Worm (Caenorhabditis elegans) whole organism, L4 larva: ENCODE data around the gene Y47D7A.17.

Source experiments
- F10B5.3 ChIP-seq: sonication (generic microtip); optimal IDR thresholded peaks from 2 replicates; lab custom pipeline; 2016; ENCODE audit warnings: mild to moderate bottlenecking, missing genetic modification characterization, missing compliant biosample characterization
- F44E2.7 ChIP-seq: fragments of 200-800 bp; sonication (Bioruptor generic); IDR thresholded peaks from 2 replicates; pipeline ENCODE4 v2.1.2; 2022; ENCODE audit warnings: missing genetic modification characterization, missing compliant biosample characterization
- Y105C5A.15 ChIP-seq: fragments of 200-800 bp; sonication (Bioruptor generic); IDR thresholded peaks from 2 replicates; pipeline ENCODE4 v1.3.6; 2022; ENCODE audit warnings: missing genetic modification characterization, missing compliant biosample characterization
- Y48G9A.11 ChIP-seq: fragments of 200-800 bp; sonication (Bioruptor generic); IDR thresholded peaks from 2 replicates; pipeline ENCODE4 v1.3.6; 2022; ENCODE audit warnings: missing genetic modification reagents, missing genetic modification characterization, missing compliant biosample characterization
- Y5F2A.4 ChIP-seq: fragments of 200-800 bp; sonication (Bioruptor generic); optimal IDR thresholded peaks from 2 replicates; lab custom pipeline; 2018; ENCODE audit warnings: mild to moderate bottlenecking, missing genetic modification characterization, missing compliant biosample characterization
- ZK337.2 ChIP-seq: fragments of 200-800 bp; sonication (Bioruptor generic); IDR thresholded peaks from 2 replicates; pipeline ENCODE4 v1.3.6; 2022; ENCODE audit warnings: missing genetic modification reagents, missing genetic modification characterization, missing compliant biosample characterization
- ZK546.5 ChIP-seq, 2 experiments: sonication (generic microtip); optimal IDR thresholded peaks; 2 replicates each; lab custom pipeline; 2017; ENCODE audit warnings: missing biosample characterization in 2 of 2, missing genetic modification characterization in 2 of 2
- aly-2 ChIP-seq: sonication (generic microtip); optimal IDR thresholded peaks from 2 replicates; lab custom pipeline; 2018; ENCODE audit warnings: missing biosample characterization, missing genetic modification characterization
- ceh-28 ChIP-seq: fragments of 150-350 bp; optimal IDR thresholded peaks from 2 replicates; lab custom pipeline; 2014; ENCODE audit warnings: missing biosample characterization, missing genetic modification reagents, missing genetic modification characterization
- ceh-44 ChIP-seq: fragments of 200-800 bp; sonication (Bioruptor generic); IDR thresholded peaks from 2 replicates; pipeline ENCODE4 v1.3.6; 2022; ENCODE audit warnings: missing genetic modification reagents, missing genetic modification characterization, missing compliant biosample characterization
- ceh-82 ChIP-seq: sonication (generic microtip); optimal IDR thresholded peaks from 2 replicates; lab custom pipeline; 2017; ENCODE audit warnings: missing biosample characterization, missing genetic modification characterization
- cey-2 ChIP-seq: sonication (generic microtip); optimal IDR thresholded peaks from 3 replicates; lab custom pipeline; 2017; ENCODE audit warnings: missing genetic modification characterization, mild to moderate bottlenecking, missing compliant biosample characterization, antibody characterized with exemption, borderline replicate concordance; ENCODE audit not compliant: insufficient read depth
- daf-16 ChIP-seq, 3 experiments: sonication (generic microtip); optimal IDR thresholded peaks; 2 replicates each; lab custom pipeline; 2016 to 2017; ENCODE audit warnings: missing genetic modification characterization in 3 of 3, missing genetic modification reagents in 3 of 3, mild to moderate bottlenecking in 2 of 3, missing compliant biosample characterization in 2 of 3, missing biosample characterization in 1 of 3, moderate library complexity in 1 of 3
- daf-8 ChIP-seq: fragments of 200-800 bp; sonication (Bioruptor generic); IDR thresholded peaks from 2 replicates; pipeline ENCODE4 v1.3.6; 2022; ENCODE audit warnings: missing genetic modification characterization, missing compliant biosample characterization
- dpl-1 ChIP-seq: fragments of 150-350 bp; optimal IDR thresholded peaks from 2 replicates; lab custom pipeline; 2014; ENCODE audit warnings: missing biosample characterization, missing genetic modification reagents, missing genetic modification characterization
- egl-43 ChIP-seq: fragments of 200-800 bp; sonication (Bioruptor generic); IDR thresholded peaks from 2 replicates; pipeline ENCODE4 v1.3.6; 2022; ENCODE audit warnings: missing genetic modification reagents, missing genetic modification characterization, missing compliant biosample characterization
- fkh-10 ChIP-seq: fragments of 150-350 bp; optimal IDR thresholded peaks from 2 replicates; lab custom pipeline; 2014; ENCODE audit warnings: missing biosample characterization, missing genetic modification reagents, missing genetic modification characterization
- fos-1 ChIP-seq: fragments of 150-350 bp; optimal IDR thresholded peaks from 2 replicates; lab custom pipeline; 2014; ENCODE audit warnings: missing biosample characterization, missing genetic modification characterization
- hif-1 ChIP-seq, 2 experiments: sonication (generic microtip); optimal IDR thresholded peaks; 2 replicates each; lab custom pipeline; 2016 to 2017; ENCODE audit warnings: missing compliant biosample characterization in 2 of 2, missing genetic modification characterization in 2 of 2, missing genetic modification reagents in 2 of 2, missing genotype in 2 of 2, mild to moderate bottlenecking in 1 of 2
- hlh-11 ChIP-seq: fragments of 200-800 bp; sonication (Bioruptor generic); optimal IDR thresholded peaks from 2 replicates; lab custom pipeline; 2018; ENCODE audit warnings: mild to moderate bottlenecking, missing genetic modification characterization, missing compliant biosample characterization
- hlh-30 ChIP-seq: sonication (generic microtip); optimal IDR thresholded peaks from 2 replicates; lab custom pipeline; 2017; ENCODE audit warnings: antibody characterized with exemption, mild to moderate bottlenecking, missing genetic modification characterization, missing compliant biosample characterization; ENCODE audit not compliant: insufficient read depth
- lir-3 ChIP-seq: sonication (generic microtip); optimal IDR thresholded peaks from 2 replicates; lab custom pipeline; 2016; ENCODE audit warnings: mild to moderate bottlenecking, missing genetic modification characterization, missing compliant biosample characterization
- madf-5 ChIP-seq, 2 experiments: fragments of 200-800 bp; sonication (Bioruptor generic); IDR thresholded peaks; 2 replicates each; pipeline ENCODE4 v1.3.6; 2022; ENCODE audit warnings: missing compliant biosample characterization in 2 of 2, missing genetic modification characterization in 2 of 2
- mes-2 ChIP-seq: sonication (generic microtip); optimal IDR thresholded peaks from 2 replicates; lab custom pipeline; 2016; ENCODE audit warnings: missing genotype, mild to moderate bottlenecking, missing genetic modification characterization, missing compliant biosample characterization; ENCODE audit not compliant: poor library complexity, severe bottlenecking
- mxl-3 ChIP-seq: fragments of 200-800 bp; sonication (Bioruptor generic); optimal IDR thresholded peaks from 2 replicates; lab custom pipeline; 2018; ENCODE audit warnings: mild to moderate bottlenecking, missing genetic modification characterization, missing compliant biosample characterization
- nhr-10 ChIP-seq: fragments of 150-350 bp; optimal IDR thresholded peaks from 2 replicates; lab custom pipeline; 2014; ENCODE audit warnings: missing biosample characterization, missing genetic modification characterization
- nhr-237 ChIP-seq: sonication (generic microtip); optimal IDR thresholded peaks from 2 replicates; lab custom pipeline; 2017; ENCODE audit warnings: missing biosample characterization, missing genetic modification characterization
- nhr-25 ChIP-seq: sonication (generic microtip); optimal IDR thresholded peaks from 2 replicates; lab custom pipeline; 2017; ENCODE audit warnings: missing genetic modification characterization, mild to moderate bottlenecking, missing compliant biosample characterization, antibody characterized with exemption, moderate library complexity, borderline replicate concordance; ENCODE audit not compliant: insufficient read depth
- nhr-28 ChIP-seq: fragments of 150-350 bp; optimal IDR thresholded peaks from 2 replicates; lab custom pipeline; 2014; ENCODE audit warnings: missing biosample characterization, missing genetic modification characterization
- nhr-48 ChIP-seq: sonication (generic microtip); optimal IDR thresholded peaks from 2 replicates; lab custom pipeline; 2016; ENCODE audit warnings: mild to moderate bottlenecking, missing genetic modification characterization, missing compliant biosample characterization
- nhr-76 ChIP-seq: fragments of 150-350 bp; optimal IDR thresholded peaks from 2 replicates; lab custom pipeline; 2014; ENCODE audit warnings: missing biosample characterization, missing genetic modification characterization
- nhr-77 ChIP-seq: fragments of 150-350 bp; optimal IDR thresholded peaks from 2 replicates; lab custom pipeline; 2014; ENCODE audit warnings: missing biosample characterization, missing genetic modification characterization
- pqm-1 ChIP-seq: sonication (generic microtip); optimal IDR thresholded peaks from 2 replicates; lab custom pipeline; 2017; ENCODE audit warnings: missing biosample characterization, missing genetic modification characterization
- spr-3 ChIP-seq: fragments of 200-800 bp; sonication (Bioruptor generic); optimal IDR thresholded peaks from 2 replicates; lab custom pipeline; 2018; ENCODE audit warnings: mild to moderate bottlenecking, missing genetic modification characterization, missing compliant biosample characterization
- unc-62 ChIP-seq, 3 experiments: fragments of 150-350 bp in 1 of 3; sonication (generic microtip); optimal IDR thresholded peaks in 2 of 3; peaks in 1 of 3; 1 replicate in 1 of 3; 2 replicates in 2 of 3; lab custom pipeline; 2014 to 2017; ENCODE audit warnings: missing biosample characterization in 3 of 3, missing genetic modification characterization in 3 of 3, missing genetic modification reagents in 3 of 3, missing genotype in 1 of 3
- zip-2 ChIP-seq: fragments of 150-350 bp; optimal IDR thresholded peaks from 2 replicates; lab custom pipeline; 2014; ENCODE audit warnings: missing biosample characterization, missing genetic modification characterization
- ztf-11 ChIP-seq: fragments of 150-350 bp; optimal IDR thresholded peaks from 2 replicates; lab custom pipeline; 2014; ENCODE audit warnings: missing biosample characterization, missing genetic modification characterization

The Y47D7A.17 gene

ce11 chrV:4429576-4429975 lies 18.0 kb upstream of the Y47D7A.17 start, which contains the start of gene Y47D7A.12:
Gene Y47D7A.12, minus strand, starts transcription at chrV:4429676.
- TF ChIP-seq ceh-28 (no peak), Y105C5A.15 (GFP tag; lab: Robert Waterston, UW) (no peak), mxl-3 (GFP tag; lab: Kevin White, UChicago) (no peak), hif-1 (tag; optimal IDR thresholded peaks at IDR 0.05; lab: Kevin White, UChicago) (no peak), ZK337.2 (GFP tag; lab: Robert Waterston, UW) (no peak), hlh-11 (tag; lab: Kevin White, UChicago) (no peak), spr-3 (GFP tag; lab: Kevin White, UChicago) (no peak), nhr-48 (tag; lab: Kevin White, UChicago) (no peak), egl-43 (GFP tag; lab: Robert Waterston, UW) (no peak), daf-8 (GFP tag; lab: Robert Waterston, UW) (no peak), aly-2 (tag; lab: Kevin White, UChicago) (no peak), madf-5 (GFP tag; IDR thresholded peaks at IDR 0.05; lab: Robert Waterston, UW) (no peak), nhr-77 (tag; lab: Kevin White, UChicago) (no peak), ztf-11 (tag; lab: Kevin White, UChicago) (no peak), nhr-237 (tag; lab: Kevin White, UChicago) (no peak), hlh-30 (tag; lab: Kevin White, UChicago) (no peak), zip-2 (no peak), mes-2 (tag; lab: Kevin White, UChicago) (no peak), pqm-1 (no peak)

ce11 chrV:4428202-4428601 lies 16.6 kb upstream of the Y47D7A.17 start, which contains the start of gene Y47D7A.11:
Gene Y47D7A.11, minus strand, starts transcription at chrV:4428302.
- TF ChIP-seq lir-3 (tag; lab: Kevin White, UChicago) (no peak), F44E2.7 (no peak), F10B5.3 (tag; lab: Kevin White, UChicago) (no peak), unc-62 (GFP tag; optimal IDR thresholded peaks at IDR 0.05 in 1 of 2; lab: Kevin White, UChicago) (peak in 1 of 2 experiments; percentile 28), unc-62 (tag; optimal IDR thresholded peaks at IDR 0.05; lab: Kevin White, UChicago) (no peak), daf-16 (GFP tag; optimal IDR thresholded peaks at IDR 0.05; lab: Kevin White, UChicago) (no peak), daf-16 (tag; optimal IDR thresholded peaks at IDR 0.05; lab: Kevin White, UChicago) (no peak), nhr-10 (tag; lab: Kevin White, UChicago) (no peak)

DNA sequence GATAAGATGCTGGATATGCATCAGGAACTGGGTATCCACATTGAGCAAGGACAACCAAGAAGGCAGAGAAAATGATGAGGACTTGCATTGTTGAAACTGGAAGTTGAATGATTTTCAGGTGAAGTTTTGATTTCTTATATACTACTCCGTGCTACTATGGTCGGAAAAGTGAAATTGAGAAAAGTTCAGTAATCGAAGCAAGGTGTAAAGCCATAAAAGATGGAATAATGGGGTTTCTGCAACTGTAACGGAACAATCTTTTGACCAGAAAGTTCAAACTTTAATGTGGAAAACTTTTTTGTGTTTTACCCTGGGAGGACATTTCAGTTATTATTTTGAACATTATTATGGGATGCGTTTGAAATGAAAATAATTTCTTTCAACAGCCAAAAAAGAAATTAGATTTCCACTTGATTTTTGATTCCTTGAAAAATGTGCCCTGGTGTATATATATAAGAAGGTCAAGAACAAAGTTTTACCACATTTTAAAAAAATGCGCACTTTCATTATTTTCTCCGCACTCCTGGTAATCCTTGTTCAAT lies 12.3 kb upstream of the Y47D7A.17 start, which contains the start of the genes Y47D7A.9 and Y47D7A.19:
Gene Y47D7A.9, minus strand, starts transcription at position 101 of the 542 bp plus-strand sequence.
Gene Y47D7A.19, plus strand, starts transcription at position 492 of the 542 bp plus-strand sequence.
- TF ChIP-seq cey-2 (tag; lab: Kevin White, UChicago) = no peak
- TF ChIP-seq Y48G9A.11 = no peak
- TF ChIP-seq hlh-11 (tag; lab: Kevin White, UChicago) = no peak
- no peak for TF ChIP-seq ZK546.5 (tag; optimal IDR thresholded peaks at IDR 0.05; lab: Kevin White, UChicago)
- no peak for TF ChIP-seq nhr-28 (tag; lab: Kevin White, UChicago)
- no peak for TF ChIP-seq ceh-82
- no peak for TF ChIP-seq dpl-1 (GFP tag; lab: Kevin White, UChicago)
- TF ChIP-seq ceh-44 = no peak
- TF ChIP-seq ceh-28 = no peak
- TF ChIP-seq fkh-10 (GFP tag; lab: Kevin White, UChicago) = no peak
- no peak for TF ChIP-seq fos-1 (tag; lab: Kevin White, UChicago)
- no peak for TF ChIP-seq nhr-76 (tag; lab: Kevin White, UChicago)
- no peak for TF ChIP-seq nhr-25 (tag; lab: Kevin White, UChicago)
- no peak for TF ChIP-seq Y5F2A.4
